Fruit fly (Drosophila melanogaster): ENCODE data around the gene Pmi.

Gene Pmi

dm6 chr3L:5793967-5794366 is 14.1 kb downstream of the Pmi start, which contains the start of gene Bre1 (continued):
- TF ChIP-seq aop (GFP tag; IDR thresholded peaks at IDR 0.05) (no peak), MBD-R2 (GFP tag; IDR thresholded peaks at IDR 0.05) (peak; percentile 82), CG7786 (GFP tag; optimal IDR thresholded peaks at IDR 0.05) (no peak), Myb (GFP tag; optimal IDR thresholded peaks at IDR 0.05) (peak; percentile 31), Chrac-16 (GFP tag; optimal IDR thresholded peaks at IDR 0.05) (no peak), CG8281 (tag; optimal IDR thresholded peaks at IDR 0.05) (no peak), CG15011 (GFP tag; optimal IDR thresholded peaks at IDR 0.05) (no peak), hkb (optimal IDR thresholded peaks at IDR 0.05) (no peak), hkb (GFP tag; IDR thresholded peaks at IDR 0.05) (no peak), gce (GFP tag; IDR thresholded peaks at IDR 0.05) (no peak), CG15696 (tag; optimal IDR thresholded peaks at IDR 0.05) (no peak), CG10959 (GFP tag; IDR thresholded peaks at IDR 0.05) (no peak), grn (GFP tag; optimal IDR thresholded peaks at IDR 0.05) (no peak), CG11695 (GFP tag; IDR thresholded peaks at IDR 0.05) (no peak), CG12219 (GFP tag; optimal IDR thresholded peaks at IDR 0.05) (no peak), stc (GFP tag; IDR thresholded peaks at IDR 0.05) (no peak), Ets97D (GFP tag; optimal IDR thresholded peaks at IDR 0.05) (peak; percentile 73), Side (GFP tag; optimal IDR thresholded peaks at IDR 0.05) (no peak), chif (GFP tag; optimal IDR thresholded peaks at IDR 0.05) (no peak), CG8359 (GFP tag; optimal IDR thresholded peaks at IDR 0.05; ENCODE audit: borderline replicate concordance) (no peak), CG8089 (GFP tag; optimal IDR thresholded peaks at IDR 0.05) (no peak), caup (GFP tag; optimal IDR thresholded peaks at IDR 0.05; ENCODE audit: severe bottlenecking) (no peak), Lim3 (GFP tag; IDR thresholded peaks at IDR 0.05) (no peak), Rfx (GFP tag; IDR thresholded peaks at IDR 0.05) (no peak), CG34224 (GFP tag; IDR thresholded peaks at IDR 0.05; ENCODE audit: partially characterized antibody) (peak; percentile 83), seq (GFP tag; IDR thresholded peaks at IDR 0.05) (no peak), CG12659 (GFP tag; optimal IDR thresholded peaks at IDR 0.05) (peak; percentile 64), CG17359 (tag; optimal IDR thresholded peaks at IDR 0.05) (no peak), D19A (tag; optimal IDR thresholded peaks at IDR 0.05) (no peak), CG13123 (GFP tag; optimal IDR thresholded peaks at IDR 0.05) (no peak), CG12155 (GFP tag; optimal IDR thresholded peaks at IDR 0.05) (no peak), CG30020 (tag; optimal IDR thresholded peaks at IDR 0.05) (no peak), btn (GFP tag; optimal IDR thresholded peaks at IDR 0.05) (no peak), CG31365 (tag; optimal IDR thresholded peaks at IDR 0.05) (no peak), CG18599 (GFP tag; optimal IDR thresholded peaks at IDR 0.05) (no peak), Awh (GFP tag; IDR thresholded peaks at IDR 0.05) (no peak), YL-1 (GFP tag; optimal IDR thresholded peaks at IDR 0.05) (peak; percentile 74), klu (GFP tag; IDR thresholded peaks at IDR 0.05) (peak; percentile 51; the same call in 1 of the 2 replicates), Oaz (GFP tag; IDR thresholded peaks at IDR 0.05) (no peak), CG17829 (tag; optimal IDR thresholded peaks at IDR 0.05) (peak; percentile 38), Eip74EF (GFP tag; optimal IDR thresholded peaks at IDR 0.05) (no peak), Six4 (GFP tag; optimal IDR thresholded peaks at IDR 0.05) (no peak), Atf-2 (GFP tag; optimal IDR thresholded peaks at IDR 0.05) (no peak), az2 (GFP tag; optimal IDR thresholded peaks at IDR 0.05) (no peak), sima (GFP tag; optimal IDR thresholded peaks at IDR 0.05) (no peak), hbn (GFP tag; IDR thresholded peaks at IDR 0.05; ENCODE audit: partially characterized antibody) (peak; percentile 78), CG6254 (GFP tag; optimal IDR thresholded peaks at IDR 0.05) (no peak), CG3163 (GFP tag; optimal IDR thresholded peaks at IDR 0.05) (no peak), NfI (GFP tag; optimal IDR thresholded peaks at IDR 0.05) (no peak), CG7556 (GFP tag; optimal IDR thresholded peaks at IDR 0.05) (no peak), Atf6 (GFP tag; IDR thresholded peaks at IDR 0.05) (no peak), sqz (GFP tag; optimal IDR thresholded peaks at IDR 0.05) (no peak)

All from whole organism, embryonic.